Fruit fly (Drosophila melanogaster): ENCODE data around the gene xit.

The xit gene

DNA sequence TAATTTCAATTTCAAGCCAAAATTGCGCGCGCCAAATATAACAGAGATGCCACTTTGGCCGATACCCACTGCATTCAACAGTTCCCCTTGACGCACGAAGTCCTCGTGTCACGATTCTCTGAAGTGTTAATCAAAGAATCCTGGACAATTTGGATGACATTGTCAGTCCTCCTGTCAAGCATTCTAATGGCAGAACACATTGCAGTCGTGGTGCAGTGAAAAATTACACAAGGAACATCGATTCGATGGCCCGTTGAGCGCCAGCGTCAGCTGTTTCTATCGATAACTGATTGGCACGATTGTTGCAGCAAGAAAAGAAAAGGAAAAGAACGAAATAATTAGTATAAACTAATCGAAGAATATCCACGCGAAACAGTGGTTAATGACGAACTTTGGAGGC is 3.4 kb downstream of the xit start, which contains the start of gene nonC (continued):
- TF ChIP-seq amos (GFP tag; IDR thresholded peaks at IDR 0.05; ENCODE audit: partially characterized antibody) (peak; percentile 87), MESR4 (GFP tag; optimal IDR thresholded peaks at IDR 0.05) (peak; percentile 62), CG13123 (GFP tag; optimal IDR thresholded peaks at IDR 0.05) (no peak), nom (GFP tag; optimal IDR thresholded peaks at IDR 0.05) (no peak), Meics (GFP tag; optimal IDR thresholded peaks at IDR 0.05) (no peak), NC2β (GFP tag; optimal IDR thresholded peaks at IDR 0.05) (no peak), CG7357 (GFP tag; IDR thresholded peaks at IDR 0.05) (no peak), Dp (GFP tag; optimal IDR thresholded peaks at IDR 0.05) (peak; percentile 82), Mad (GFP tag; optimal IDR thresholded peaks at IDR 0.05) (no peak), fd64A (GFP tag; optimal IDR thresholded peaks at IDR 0.05) (no peak), sens (GFP tag) (no peak), run (tag; optimal IDR thresholded peaks at IDR 0.05) (no peak), scrt (GFP tag; optimal IDR thresholded peaks at IDR 0.05) (no peak), dm (GFP tag; optimal IDR thresholded peaks at IDR 0.05) (peak; percentile 30), YL-1 (GFP tag; optimal IDR thresholded peaks at IDR 0.05) (peak; percentile 28), Side (GFP tag; optimal IDR thresholded peaks at IDR 0.05) (no peak), Usf (GFP tag; optimal IDR thresholded peaks at IDR 0.05) (no peak), org-1 (GFP tag; optimal IDR thresholded peaks at IDR 0.05) (no peak), CG7928 (GFP tag; optimal IDR thresholded peaks at IDR 0.05) (no peak), insv (GFP tag; optimal IDR thresholded peaks at IDR 0.05) (no peak), Doc3 (GFP tag; IDR thresholded peaks at IDR 0.05; ENCODE audit: partially characterized antibody) (peak; percentile 84), dimm (GFP tag; IDR thresholded peaks at IDR 0.05) (no peak), Awh (GFP tag; IDR thresholded peaks at IDR 0.05) (no peak), CG10321 (GFP tag; IDR thresholded peaks at IDR 0.05) (no peak), fd96Cb (tag; optimal IDR thresholded peaks at IDR 0.05) (no peak), CG18619 (GFP tag; optimal IDR thresholded peaks at IDR 0.05) (no peak), pros (GFP tag; optimal IDR thresholded peaks at IDR 0.05) (no peak), fd3F (GFP tag; optimal IDR thresholded peaks at IDR 0.05) (no peak), CG4820 (GFP tag; optimal IDR thresholded peaks at IDR 0.05) (no peak), CG11247 (GFP tag; IDR thresholded peaks at IDR 0.05) (no peak), CG17328 (GFP tag; IDR thresholded peaks at IDR 0.05) (no peak), sd (tag; optimal IDR thresholded peaks at IDR 0.05) (no peak), jing (GFP tag; optimal IDR thresholded peaks at IDR 0.05) (no peak), CG31388 (GFP tag; optimal IDR thresholded peaks at IDR 0.05) (no peak), eyg (GFP tag; optimal IDR thresholded peaks at IDR 0.05) (no peak), grn (GFP tag; optimal IDR thresholded peaks at IDR 0.05) (no peak), D19A (tag; optimal IDR thresholded peaks at IDR 0.05) (no peak), exex (tag; optimal IDR thresholded peaks at IDR 0.05) (no peak), CG10274 (GFP tag; optimal IDR thresholded peaks at IDR 0.05) (no peak), CG9727 (GFP tag; optimal IDR thresholded peaks at IDR 0.05) (no peak), pnt (GFP tag; optimal IDR thresholded peaks at IDR 0.05) (no peak), shn (GFP tag; optimal IDR thresholded peaks at IDR 0.05) (no peak), Hmr (GFP tag; optimal IDR thresholded peaks at IDR 0.05) (no peak), Asciz (GFP tag; optimal IDR thresholded peaks at IDR 0.05) (no peak), CG13287 (GFP tag; IDR thresholded peaks at IDR 0.05; ENCODE audit: partially characterized antibody) (peak; percentile 91), Hsf (GFP tag; optimal IDR thresholded peaks at IDR 0.05) (no peak), Ets65A (GFP tag) (no peak), lola (GFP tag; optimal IDR thresholded peaks at IDR 0.05) (no peak), CG33213 (GFP tag; optimal IDR thresholded peaks at IDR 0.05) (no peak), CG11093 (GFP tag; IDR thresholded peaks at IDR 0.05) (no peak), Fer3 (tag; optimal IDR thresholded peaks at IDR 0.05) (no peak), gce (GFP tag; IDR thresholded peaks at IDR 0.05) (no peak)
